Fruit fly (Drosophila melanogaster) whole organism, prepupa: ENCODE results near the gene Vps33B.

Experiments
- CG4318 ChIP-seq: fragments of 200-800 bp; sonication (Bioruptor generic); optimal IDR thresholded peaks from 3 replicates; lab custom pipeline; 2017; ENCODE audit warnings: missing biosample characterization, mild to moderate bottlenecking, missing genetic modification characterization
- CG6163 ChIP-seq: fragments of 200-800 bp; sonication (Bioruptor generic); IDR thresholded peaks from 3 replicates; pipeline ENCODE4 v1.3.6; 2022; ENCODE audit warnings: missing biosample characterization, missing genetic modification characterization
- Eip75B ChIP-seq: fragments of 200-800 bp; sonication (Bioruptor generic); optimal IDR thresholded peaks from 3 replicates; lab custom pipeline; 2016; ENCODE audit warnings: missing biosample characterization, missing genetic modification characterization
- Sox102F ChIP-seq: fragments of 200-800 bp; sonication (Bioruptor generic); optimal IDR thresholded peaks from 2 replicates; lab custom pipeline; 2016; ENCODE audit warnings: missing biosample characterization, mild to moderate bottlenecking, missing genetic modification characterization
- acj6 ChIP-seq: fragments of 200-800 bp; sonication (Bioruptor generic); optimal IDR thresholded peaks from 3 replicates; lab custom pipeline; 2016; ENCODE audit warnings: missing biosample characterization, missing genetic modification characterization
- cyc ChIP-seq: fragments of 200-800 bp; sonication (Bioruptor generic); optimal IDR thresholded peaks from 3 replicates; lab custom pipeline; 2016; ENCODE audit warnings: missing biosample characterization, missing genetic modification characterization
- eg ChIP-seq: fragments of 200-800 bp; sonication (Bioruptor generic); IDR thresholded peaks from 3 replicates; pipeline ENCODE4 v1.3.6; 2022; ENCODE audit warnings: missing biosample characterization, missing genetic modification characterization
- esn ChIP-seq: fragments of 200-800 bp; sonication (Bioruptor generic); optimal IDR thresholded peaks from 2 replicates; lab custom pipeline; 2016; ENCODE audit warnings: missing biosample characterization, mild to moderate bottlenecking, missing genetic modification characterization, moderate library complexity
- spab ChIP-seq: fragments of 200-800 bp; sonication (Bioruptor generic); optimal IDR thresholded peaks from 2 replicates; lab custom pipeline; 2017; ENCODE audit warnings: missing biosample characterization, mild to moderate bottlenecking, missing genetic modification characterization, missing genetic modification reagents

DNA sequence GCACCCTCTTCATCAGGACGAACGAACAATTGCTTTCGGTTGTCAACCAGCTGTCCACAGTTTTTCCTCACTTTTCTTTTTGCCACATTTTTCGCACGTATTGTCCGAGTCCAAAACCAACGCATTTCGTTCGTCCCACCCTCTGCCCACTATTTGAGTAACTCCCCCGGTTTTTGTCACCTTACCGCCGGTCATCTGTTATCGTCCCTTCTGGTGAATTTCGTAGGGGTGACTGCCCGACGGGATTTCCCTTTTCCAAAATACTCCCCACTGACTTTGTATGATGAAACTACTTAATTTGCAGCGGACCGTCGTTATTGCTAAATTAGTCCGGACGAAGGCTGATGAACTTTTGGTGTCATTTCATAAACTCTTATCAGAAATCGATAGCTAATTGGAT is 16.2 kb upstream of the Vps33B start:
- TF ChIP-seq CG6163 (GFP tag; lab: Robert Waterston, UW) (no peak), acj6 (GFP tag; lab: Kevin White, UChicago) (no peak), CG4318 (no peak), Eip75B (GFP tag; lab: Kevin White, UChicago) (no peak), Sox102F (no peak), eg (no peak), spab (no peak), esn (GFP tag; lab: Kevin White, UChicago) (no peak), cyc (GFP tag; lab: Kevin White, UChicago) (no peak)
